Worm (Caenorhabditis elegans): ENCODE measurements around the gene C34F11.5.

Gene C34F11.5

ce11 chrII:5195504-5195903, at the start of gene C34F11.5:
Gene C34F11.5 (plus strand): TSS chrII:5195804.
- TF ChIP-seq rnt-1 (tag; optimal IDR thresholded peaks at IDR 0.05) (no peak), tbx-2 (tag; optimal IDR thresholded peaks at IDR 0.05) (no peak), mef-2 (tag; optimal IDR thresholded peaks at IDR 0.05) (no peak), nhr-237 (tag; optimal IDR thresholded peaks at IDR 0.05) (no peak), elt-2 (tag; optimal IDR thresholded peaks at IDR 0.05) (no peak), nhr-76 (tag; optimal IDR thresholded peaks at IDR 0.05) (no peak), pqm-1 (tag; optimal IDR thresholded peaks at IDR 0.05) (no peak), nhr-12 (tag; optimal IDR thresholded peaks at IDR 0.05) (no peak), nhr-28 (tag; optimal IDR thresholded peaks at IDR 0.05) (no peak), efl-3 (GFP tag; optimal IDR thresholded peaks at IDR 0.05) (no peak), snpc-4 (tag; optimal IDR thresholded peaks at IDR 0.05) (no peak)

- no peak for TF ChIP-seq sox-4 (tag; optimal IDR thresholded peaks at IDR 0.05)
- no peak for TF ChIP-seq fkh-10 (GFP tag; optimal IDR thresholded peaks at IDR 0.05)
- no peak for TF ChIP-seq zag-1 (tag; optimal IDR thresholded peaks at IDR 0.05)
- no peak for TF ChIP-seq snpc-4 (tag; optimal IDR thresholded peaks at IDR 0.05)
- no peak for TF ChIP-seq ets-5 (GFP tag; IDR thresholded peaks at IDR 0.05)
- TF ChIP-seq nhr-76 (tag; optimal IDR thresholded peaks at IDR 0.05): no peak
- no peak for TF ChIP-seq C34B4.2 (tag; optimal IDR thresholded peaks at IDR 0.05)
- TF ChIP-seq lin-13 (GFP tag; optimal IDR thresholded peaks at IDR 0.05): no peak
Measured at ce11 chrII:5148349-5148748, 47.3 kb upstream of the C34F11.5 start, which contains the start of gene F58A6.5. Gene F58A6.5 (minus strand): TSS chrII:5148449.

- no peak for TF ChIP-seq F16B12.6 (tag; optimal IDR thresholded peaks at IDR 0.05)
- TF ChIP-seq hlh-17 (GFP tag; optimal IDR thresholded peaks at IDR 0.05; ENCODE audit: borderline replicate concordance): no peak
- no peak for TF ChIP-seq C34B4.2 (tag; optimal IDR thresholded peaks at IDR 0.05)
- no peak for TF ChIP-seq snu-23 (GFP tag; optimal IDR thresholded peaks at IDR 0.05)
- TF ChIP-seq unc-130 (tag; optimal IDR thresholded peaks at IDR 0.05): no peak
- TF ChIP-seq nhr-47 (tag; optimal IDR thresholded peaks at IDR 0.05): no peak
- no peak for TF ChIP-seq Y116A8C.19 (tag; optimal IDR thresholded peaks at IDR 0.05; ENCODE audit: borderline replicate concordance)
- no peak for TF ChIP-seq lin-13 (GFP tag; optimal IDR thresholded peaks at IDR 0.05)
- no peak for TF ChIP-seq nhr-19 (GFP tag; conservative IDR thresholded peaks at IDR 0.05)
- TF ChIP-seq efl-1 (optimal IDR thresholded peaks at IDR 0.05): no peak
- no peak for TF ChIP-seq efl-1 (GFP tag; optimal IDR thresholded peaks at IDR 0.05 in 1 of 2)
- TF ChIP-seq nhr-90 (tag; optimal IDR thresholded peaks at IDR 0.05; ENCODE audit: poor library complexity): no peak
- no peak for TF ChIP-seq lin-14 (GFP tag; optimal IDR thresholded peaks at IDR 0.05)
- no peak for TF ChIP-seq fkh-8 (tag; optimal IDR thresholded peaks at IDR 0.05)
- TF ChIP-seq unc-30 (tag; optimal IDR thresholded peaks at IDR 0.05): no peak
- TF ChIP-seq ztf-4 (tag; optimal IDR thresholded peaks at IDR 0.05): no peak
- no peak for TF ChIP-seq ztf-11 (tag; optimal IDR thresholded peaks at IDR 0.05)
- TF ChIP-seq dsc-1 (tag; optimal IDR thresholded peaks at IDR 0.05): no peak
- TF ChIP-seq unc-62 (GFP tag; optimal IDR thresholded peaks at IDR 0.05): no peak
- no peak for TF ChIP-seq lin-35 (GFP tag; optimal IDR thresholded peaks at IDR 0.05)
Measured at ce11 chrII:5150829-5151228, 44.8 kb upstream of the C34F11.5 start, which contains the start of gene srb-16. Gene srb-16 (minus strand): TSS chrII:5150929.

ce11 chrII:5154540-5154939, 41.1 kb upstream of the C34F11.5 start, which contains the start of gene srb-12:
Gene srb-12 (minus strand): TSS chrII:5154640.
- TF ChIP-seq nhr-71 (tag; optimal IDR thresholded peaks at IDR 0.05) (no peak), F16B12.6 (tag; optimal IDR thresholded peaks at IDR 0.05) (no peak), grh-1 (GFP tag; IDR thresholded peaks at IDR 0.05) (no peak), irx-1 (tag; optimal IDR thresholded peaks at IDR 0.05) (no peak), fos-1 (tag; optimal IDR thresholded peaks at IDR 0.05) (no peak), nhr-84 (tag; optimal IDR thresholded peaks at IDR 0.05) (no peak), nhr-20 (tag; optimal IDR thresholded peaks at IDR 0.05) (no peak), egl-13 (tag; optimal IDR thresholded peaks at IDR 0.05) (no peak), lin-14 (GFP tag; optimal IDR thresholded peaks at IDR 0.05) (no peak), nhr-77 (tag; optimal IDR thresholded peaks at IDR 0.05) (no peak), fkh-10 (GFP tag; optimal IDR thresholded peaks at IDR 0.05) (no peak), ceh-90 (tag; optimal IDR thresholded peaks at IDR 0.05) (no peak), hpl-2 (GFP tag; optimal IDR thresholded peaks at IDR 0.05) (no peak), lsy-2 (tag; optimal IDR thresholded peaks at IDR 0.05) (no peak), ets-5 (GFP tag; IDR thresholded peaks at IDR 0.05) (no peak), ztf-11 (tag; optimal IDR thresholded peaks at IDR 0.05) (no peak), dsc-1 (tag; optimal IDR thresholded peaks at IDR 0.05) (no peak), Y116A8C.19 (tag; optimal IDR thresholded peaks at IDR 0.05; ENCODE audit: borderline replicate concordance) (no peak)

All from whole organism, L1 larva.